Worm (Caenorhabditis elegans) whole organism, L2 larva: ENCODE results near the gene try-8.

Experiments used
- ama-1 ChIP-seq: fragments of 150-350 bp; optimal IDR thresholded peaks from 2 replicates; lab custom pipeline; 2018; ENCODE audit warnings: inconsistent platforms
- dmd-4 ChIP-seq: sonication (generic microtip); optimal IDR thresholded peaks from 2 replicates; lab custom pipeline; 2017; ENCODE audit warnings: missing biosample characterization, missing genetic modification characterization
- lsy-2 ChIP-seq, 2 experiments: fragments of 150-350 bp in 1 of 2; sonication (generic microtip) in 1 of 2; optimal IDR thresholded peaks; 2 replicates each; lab custom pipeline; 2014 to 2017; ENCODE audit warnings: missing biosample characterization in 2 of 2, missing genetic modification characterization in 2 of 2
- mbf-1 ChIP-seq: sonication (generic microtip); optimal IDR thresholded peaks from 2 replicates; lab custom pipeline; 2017; ENCODE audit warnings: missing biosample characterization, missing genetic modification characterization
- nhr-12 ChIP-seq: fragments of 150-350 bp; optimal IDR thresholded peaks from 2 replicates; lab custom pipeline; 2014; ENCODE audit warnings: missing biosample characterization, missing genetic modification characterization
- nhr-77 ChIP-seq: fragments of 150-350 bp; optimal IDR thresholded peaks from 2 replicates; lab custom pipeline; 2014; ENCODE audit warnings: missing biosample characterization, missing genetic modification characterization
- unc-62 ChIP-seq: fragments of 150-350 bp; optimal IDR thresholded peaks from 2 replicates; lab custom pipeline; 2014; ENCODE audit warnings: missing biosample characterization, missing genetic modification reagents, missing genetic modification characterization

DNA sequence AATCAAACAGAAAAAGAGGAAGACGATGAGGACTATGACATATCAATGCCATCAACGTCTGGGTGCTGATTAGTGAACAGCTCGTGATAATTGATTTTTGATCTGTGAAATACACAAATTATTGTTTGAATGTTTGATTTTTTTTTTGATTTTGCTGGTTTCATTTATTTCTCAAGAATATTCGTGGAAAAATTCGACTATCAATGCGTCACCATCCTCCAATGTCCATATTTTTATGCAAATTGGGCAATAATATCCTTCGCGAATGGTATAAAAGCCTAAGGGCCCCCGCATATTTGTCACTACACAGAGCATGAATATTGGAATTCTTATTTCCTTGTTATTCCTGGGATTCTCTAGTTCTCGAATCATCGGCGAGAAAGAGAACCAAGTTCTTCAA, 14.3 kb downstream of the try-8 start, which contains the start of gene try-13:
- no peak for TF ChIP-seq ama-1 (lab: Kevin White, UChicago)
- TF ChIP-seq lsy-2 (tag; optimal IDR thresholded peaks at IDR 0.05; lab: Kevin White, UChicago) = no peak
- no peak for TF ChIP-seq unc-62
- no peak for TF ChIP-seq dmd-4 (tag; lab: Kevin White, UChicago)
- TF ChIP-seq nhr-12 = no peak
- TF ChIP-seq mbf-1 (tag; lab: Kevin White, UChicago) = no peak
- TF ChIP-seq nhr-77 = no peak
